Worm (Caenorhabditis elegans): ENCODE data around the gene Y69A2AR.28.

Gene Y69A2AR.28

ce11 chrIV:2613011-2613503 is at the start of gene Y69A2AR.28:
Y69A2AR.28 (minus strand) TSS chrIV:2613061.
- no peak for TF ChIP-seq vab-15 (tag; optimal IDR thresholded peaks at IDR 0.05)
- no peak for TF ChIP-seq pqm-1 (tag; optimal IDR thresholded peaks at IDR 0.05)
- no peak for TF ChIP-seq irx-1 (tag; optimal IDR thresholded peaks at IDR 0.05)
- no peak for TF ChIP-seq C16A3.4 (tag; optimal IDR thresholded peaks at IDR 0.05)
- TF ChIP-seq tbx-2 (tag; optimal IDR thresholded peaks at IDR 0.05): no peak
- TF ChIP-seq skn-1 (tag; optimal IDR thresholded peaks at IDR 0.05): peak; percentile 36
- peak; percentile 55 to 84 (median 74) for TF ChIP-seq dpl-1 (GFP tag; optimal IDR thresholded peaks at IDR 0.05)
- no peak for TF ChIP-seq nhr-77 (tag; optimal IDR thresholded peaks at IDR 0.05)
- TF ChIP-seq nhr-12 (tag; optimal IDR thresholded peaks at IDR 0.05): no peak
- TF ChIP-seq jun-1 (tag; optimal IDR thresholded peaks at IDR 0.05): no peak
- no peak for TF ChIP-seq fos-1 (tag; optimal IDR thresholded peaks at IDR 0.05)
- no peak for TF ChIP-seq C04F5.9 (tag; optimal IDR thresholded peaks at IDR 0.05)
- no peak for TF ChIP-seq unc-130 (tag; optimal IDR thresholded peaks at IDR 0.05)
- TF ChIP-seq elt-3 (tag; optimal IDR thresholded peaks at IDR 0.05): no peak
- TF ChIP-seq sox-4 (tag; optimal IDR thresholded peaks at IDR 0.05): no peak
- no peak for TF ChIP-seq ceh-88 (GFP tag; IDR thresholded peaks at IDR 0.05)
- no peak for TF ChIP-seq ceh-90 (tag; optimal IDR thresholded peaks at IDR 0.05)
- no peak for TF ChIP-seq nhr-20 (tag; optimal IDR thresholded peaks at IDR 0.05)
- no peak for TF ChIP-seq egl-27 (tag; optimal IDR thresholded peaks at IDR 0.05)
- TF ChIP-seq lin-14 (GFP tag; optimal IDR thresholded peaks at IDR 0.05): no peak
- no peak for TF ChIP-seq ceh-8 (GFP tag; optimal IDR thresholded peaks at IDR 0.05)
- no peak for TF ChIP-seq nhr-47 (tag; optimal IDR thresholded peaks at IDR 0.05)
- TF ChIP-seq snu-23 (GFP tag; optimal IDR thresholded peaks at IDR 0.05): no peak
- no peak for TF ChIP-seq pag-3 (tag; optimal IDR thresholded peaks at IDR 0.05; ENCODE audit: borderline replicate concordance, insufficient read depth)
- TF ChIP-seq grh-1 (GFP tag; IDR thresholded peaks at IDR 0.05): no peak
- no peak for TF ChIP-seq xbp-1 (tag; optimal IDR thresholded peaks at IDR 0.05)
- TF ChIP-seq unc-86 (tag; optimal IDR thresholded peaks at IDR 0.05): no peak
- TF ChIP-seq ces-1 (GFP tag; optimal IDR thresholded peaks at IDR 0.05): no peak
- TF ChIP-seq efl-3 (GFP tag; optimal IDR thresholded peaks at IDR 0.05): no peak
- no peak for TF ChIP-seq mab-9 (GFP tag; IDR thresholded peaks at IDR 0.05)
- TF ChIP-seq lin-35 (GFP tag; optimal IDR thresholded peaks at IDR 0.05): peak; percentile 60 to 82
- TF ChIP-seq nhr-19 (GFP tag; conservative IDR thresholded peaks at IDR 0.05): no peak
- TF ChIP-seq snpc-4 (tag; optimal IDR thresholded peaks at IDR 0.05): no peak
- no peak for TF ChIP-seq fkh-10 (GFP tag; optimal IDR thresholded peaks at IDR 0.05)
- TF ChIP-seq nhr-85 (tag): no peak
- no peak for TF ChIP-seq ets-5 (GFP tag; IDR thresholded peaks at IDR 0.05)
- TF ChIP-seq ama-1 (optimal IDR thresholded peaks at IDR 0.05): no peak
- TF ChIP-seq nhr-90 (tag; optimal IDR thresholded peaks at IDR 0.05; ENCODE audit: poor library complexity): no peak
- no peak for TF ChIP-seq rnt-1 (tag; optimal IDR thresholded peaks at IDR 0.05)
- peak; percentile 70 for TF ChIP-seq efl-1 (optimal IDR thresholded peaks at IDR 0.05)
- TF ChIP-seq efl-1 (GFP tag; optimal IDR thresholded peaks at IDR 0.05 in 1 of 2): peak; percentile 83 to 97
- no peak for TF ChIP-seq pax-3 (tag; optimal IDR thresholded peaks at IDR 0.05)
- no peak for TF ChIP-seq zag-1 (tag; optimal IDR thresholded peaks at IDR 0.05)
- no peak for TF ChIP-seq nhr-28 (tag; optimal IDR thresholded peaks at IDR 0.05)
- no peak for TF ChIP-seq fkh-8 (tag; optimal IDR thresholded peaks at IDR 0.05)
- peak; percentile 23 for TF ChIP-seq mep-1 (tag; optimal IDR thresholded peaks at IDR 0.05)
- no peak for TF ChIP-seq nhr-11 (tag; optimal IDR thresholded peaks at IDR 0.05)
- TF ChIP-seq nhr-237 (tag; optimal IDR thresholded peaks at IDR 0.05): no peak
- peak in 1 of 2 experiments; percentile 51 for TF ChIP-seq lsy-2 (tag; optimal IDR thresholded peaks at IDR 0.05)
- TF ChIP-seq egl-13 (tag; optimal IDR thresholded peaks at IDR 0.05): no peak
- no peak for TF ChIP-seq ceh-82 (tag; optimal IDR thresholded peaks at IDR 0.05)
- no peak for TF ChIP-seq Y116A8C.19 (tag; optimal IDR thresholded peaks at IDR 0.05; ENCODE audit: borderline replicate concordance)
- no peak for TF ChIP-seq lin-13 (GFP tag; optimal IDR thresholded peaks at IDR 0.05)
